Fruit fly (Drosophila melanogaster): ENCODE results near the gene twit.

twit gene

dm6 chr2L:20821249-20822024 lies 30.9 kb upstream of the twit start:
- TF ChIP-seq CG17801 (GFP tag; optimal IDR thresholded peaks at IDR 0.05; ENCODE audit: partially characterized antibody) = peak; percentile 50

dm6 chr2L:20822025-20822371 lies 30.4 kb upstream of the twit start:
- TF ChIP-seq CG17801 (GFP tag; optimal IDR thresholded peaks at IDR 0.05; ENCODE audit: partially characterized antibody) = no peak

dm6 chr2L:20822489-20823195 lies 29.7 kb upstream of the twit start, which contains the start of gene CG9331:
TSS of gene CG9331 (plus strand) at chr2L:20822828.
- TF ChIP-seq CG17801 (GFP tag; optimal IDR thresholded peaks at IDR 0.05; ENCODE audit: partially characterized antibody) = no peak

dm6 chr2L:20823196-20824105 lies 28.9 kb upstream of the twit start:
- peak; percentile 55 for TF ChIP-seq CG17801 (GFP tag; optimal IDR thresholded peaks at IDR 0.05; ENCODE audit: partially characterized antibody)

- no peak for TF ChIP-seq CG17801 (GFP tag; optimal IDR thresholded peaks at IDR 0.05; ENCODE audit: partially characterized antibody)
Observed at dm6 chr2L:20824136-20824789, 28.1 kb upstream of the twit start.

dm6 chr2L:20825265-20825664 lies 27.1 kb upstream of the twit start:
- TF ChIP-seq CG17801 (GFP tag; optimal IDR thresholded peaks at IDR 0.05; ENCODE audit: partially characterized antibody) = no peak

dm6 chr2L:20826226-20826625 lies 26.2 kb upstream of the twit start:
- TF ChIP-seq CG17801 (GFP tag; optimal IDR thresholded peaks at IDR 0.05; ENCODE audit: partially characterized antibody) = no peak

dm6 chr2L:20827045-20827444 lies 25.3 kb upstream of the twit start:
- TF ChIP-seq CG17801 (GFP tag; optimal IDR thresholded peaks at IDR 0.05; ENCODE audit: partially characterized antibody) = no peak

- TF ChIP-seq CG17801 (GFP tag; optimal IDR thresholded peaks at IDR 0.05; ENCODE audit: partially characterized antibody) = no peak
Observed at dm6 chr2L:20828701-20829100, 23.7 kb upstream of the twit start.

dm6 chr2L:20829309-20829708 lies 23.1 kb upstream of the twit start, which contains the start of gene CG31673:
TSS of gene CG31673 (plus strand) at chr2L:20829609.
- TF ChIP-seq CG17801 (GFP tag; optimal IDR thresholded peaks at IDR 0.05; ENCODE audit: partially characterized antibody) = no peak

- peak; percentile 26 for TF ChIP-seq CG17801 (GFP tag; optimal IDR thresholded peaks at IDR 0.05; ENCODE audit: partially characterized antibody)
Observed at dm6 chr2L:20829755-20830396, 22.5 kb upstream of the twit start.

dm6 chr2L:20831060-20831459 lies 21.3 kb upstream of the twit start, which contains the start of gene CG31674:
TSS of gene CG31674 (plus strand) at chr2L:20831262.
- TF ChIP-seq CG17801 (GFP tag; optimal IDR thresholded peaks at IDR 0.05; ENCODE audit: partially characterized antibody) = peak; percentile 34

dm6 chr2L:20835501-20835900 lies 16.9 kb upstream of the twit start, which contains the start of gene Oseg5:
TSS of gene Oseg5 (minus strand) at chr2L:20835840.
- TF ChIP-seq CG17801 (GFP tag; optimal IDR thresholded peaks at IDR 0.05; ENCODE audit: partially characterized antibody) = no peak

dm6 chr2L:20837885-20838284 lies 14.5 kb upstream of the twit start, which contains the start of gene Spn38F:
TSS of gene Spn38F (minus strand) at chr2L:20837985.
- TF ChIP-seq CG17801 (GFP tag; optimal IDR thresholded peaks at IDR 0.05; ENCODE audit: partially characterized antibody) = no peak

Measured in ovary, adult (tissue).